Worm (Caenorhabditis elegans) whole organism, young adult: ENCODE data around the gene ZK228.4.
"Not testable (repeated sequence)": the region's sequence is repeated elsewhere in the genome, so short reads cannot be mapped to it uniquely, and the experiment has no call there.

Source experiments
- B0035.1 ChIP-seq: sonication (generic microtip); optimal IDR thresholded peaks from 2 replicates; lab custom pipeline; 2016; ENCODE audit warnings: missing genetic modification characterization, mild to moderate bottlenecking, missing compliant biosample characterization, missing genotype, missing genetic modification reagents
- C06A6.2 ChIP-seq: fragments of 200-800 bp; sonication (Bioruptor generic); conservative IDR thresholded peaks from 2 replicates; pipeline ENCODE4 v1.3.6; 2022; ENCODE audit warnings: missing genetic modification characterization, missing compliant biosample characterization
- F22D6.2 ChIP-seq: sonication (generic microtip); optimal IDR thresholded peaks from 2 replicates; lab custom pipeline; 2016; ENCODE audit warnings: mild to moderate bottlenecking, missing genetic modification characterization, missing compliant biosample characterization
- F39B2.1 ChIP-seq: fragments of 200-800 bp; sonication (Bioruptor generic); IDR thresholded peaks from 2 replicates; pipeline ENCODE4 v1.3.6; 2022; ENCODE audit warnings: missing genetic modification reagents, missing genetic modification characterization, missing compliant biosample characterization
- F57A8.1 ChIP-seq: fragments of 200-800 bp; sonication (Bioruptor generic); optimal IDR thresholded peaks from 2 replicates; lab custom pipeline; 2018; ENCODE audit warnings: mild to moderate bottlenecking, missing genetic modification characterization, moderate library complexity, missing compliant biosample characterization
- K11D2.4 ChIP-seq: fragments of 200-800 bp; sonication (Bioruptor generic); IDR thresholded peaks from 2 replicates; pipeline ENCODE4 v1.3.6; 2022; ENCODE audit warnings: missing genetic modification reagents, missing genetic modification characterization, missing compliant biosample characterization
- K12H6.12 ChIP-seq: fragments of 200-800 bp; sonication (Bioruptor generic); optimal IDR thresholded peaks from 2 replicates; lab custom pipeline; 2018; ENCODE audit warnings: mild to moderate bottlenecking, missing genetic modification characterization, missing compliant biosample characterization
- T26A5.8 ChIP-seq: sonication (generic microtip); optimal IDR thresholded peaks from 2 replicates; lab custom pipeline; 2016; ENCODE audit warnings: missing genetic modification characterization, missing compliant biosample characterization
- Y53G8AR.9 ChIP-seq: fragments of 200-800 bp; sonication (Bioruptor generic); conservative IDR thresholded peaks from 2 replicates; pipeline ENCODE4 v1.3.6; 2022; ENCODE audit warnings: missing genetic modification reagents, missing genetic modification characterization, missing compliant biosample characterization
- akir-1 ChIP-seq: fragments of 200-800 bp; sonication (Bioruptor generic); optimal IDR thresholded peaks from 2 replicates; lab custom pipeline; 2018; ENCODE audit warnings: mild to moderate bottlenecking, missing genetic modification characterization, moderate library complexity, missing compliant biosample characterization
- athp-1 ChIP-seq: sonication (generic microtip); optimal IDR thresholded peaks from 2 replicates; lab custom pipeline; 2017; ENCODE audit warnings: mild to moderate bottlenecking, missing genetic modification characterization, missing compliant biosample characterization
- bed-1 ChIP-seq: fragments of 200-800 bp; sonication (Bioruptor generic); IDR thresholded peaks from 2 replicates; pipeline ENCODE4 v1.3.6; 2022; ENCODE audit warnings: missing genetic modification reagents, missing genetic modification characterization, missing compliant biosample characterization
- chd-7 ChIP-seq: sonication (generic microtip); optimal IDR thresholded peaks from 2 replicates; lab custom pipeline; 2016; ENCODE audit warnings: mild to moderate bottlenecking, missing genetic modification characterization, moderate library complexity, missing compliant biosample characterization
- dpff-1 ChIP-seq: sonication (generic microtip); optimal IDR thresholded peaks from 2 replicates; lab custom pipeline; 2017; ENCODE audit warnings: mild to moderate bottlenecking, missing genetic modification characterization, missing compliant biosample characterization
- dpl-1 ChIP-seq: fragments of 150-350 bp; optimal IDR thresholded peaks from 2 replicates; lab custom pipeline; 2014; ENCODE audit warnings: missing biosample characterization, missing genetic modification reagents, missing genetic modification characterization
- egl-44 ChIP-seq: fragments of 200-800 bp; sonication (Bioruptor generic); IDR thresholded peaks from 2 replicates; pipeline ENCODE4 v1.3.6; 2022; ENCODE audit warnings: missing genetic modification reagents, missing genetic modification characterization, missing compliant biosample characterization
- ekl-4 ChIP-seq: fragments of 200-800 bp; sonication (Bioruptor generic); IDR thresholded peaks from 2 replicates; pipeline ENCODE4 v1.3.6; 2022; ENCODE audit warnings: missing genetic modification reagents, missing genetic modification characterization, missing compliant biosample characterization
- ets-4 ChIP-seq: fragments of 200-800 bp; sonication (Bioruptor generic); optimal IDR thresholded peaks from 2 replicates; lab custom pipeline; 2018; ENCODE audit warnings: mild to moderate bottlenecking, missing genetic modification characterization, missing compliant biosample characterization
- gei-17 ChIP-seq: fragments of 200-800 bp; sonication (Bioruptor generic); optimal IDR thresholded peaks from 2 replicates; lab custom pipeline; 2018; ENCODE audit warnings: mild to moderate bottlenecking, missing genetic modification characterization, missing compliant biosample characterization
- him-1 ChIP-seq: sonication (generic microtip); optimal IDR thresholded peaks from 2 replicates; lab custom pipeline; 2016; ENCODE audit warnings: missing genotype, missing genetic modification reagents, missing genetic modification characterization, missing compliant biosample characterization
- hlh-12 ChIP-seq: sonication (generic microtip); optimal IDR thresholded peaks from 2 replicates; lab custom pipeline; 2016; ENCODE audit warnings: missing genetic modification characterization, missing compliant biosample characterization
- hmg-1.2 ChIP-seq: fragments of 200-800 bp; sonication (Bioruptor generic); IDR thresholded peaks from 2 replicates; pipeline ENCODE4 v1.3.6; 2022; ENCODE audit warnings: missing genetic modification reagents, missing genetic modification characterization, missing compliant biosample characterization
- hmg-20 ChIP-seq: fragments of 200-800 bp; sonication (Bioruptor generic); IDR thresholded peaks from 2 replicates; pipeline ENCODE4 v1.3.6; 2022; ENCODE audit warnings: missing genetic modification reagents, missing genetic modification characterization, missing compliant biosample characterization
- hrde-1 ChIP-seq: sonication (generic microtip); optimal IDR thresholded peaks from 2 replicates; lab custom pipeline; 2016; ENCODE audit warnings: missing genetic modification characterization, mild to moderate bottlenecking, missing compliant biosample characterization, moderate library complexity, missing genotype, missing genetic modification reagents, borderline replicate concordance
- lag-1 ChIP-seq: fragments of 200-800 bp; sonication (Bioruptor generic); IDR thresholded peaks from 2 replicates; pipeline ENCODE4 v1.3.6; 2022; ENCODE audit warnings: missing genetic modification reagents, missing genetic modification characterization, missing compliant biosample characterization
- let-526 ChIP-seq: fragments of 200-800 bp; sonication (Bioruptor generic); IDR thresholded peaks from 2 replicates; pipeline ENCODE4 v1.3.6; 2022; ENCODE audit warnings: missing genetic modification reagents, missing genetic modification characterization, missing compliant biosample characterization
- lin-26 ChIP-seq: fragments of 200-800 bp; sonication (Bioruptor generic); IDR thresholded peaks from 2 replicates; pipeline ENCODE4 v1.3.6; 2022; ENCODE audit warnings: missing genetic modification reagents, missing genetic modification characterization, missing compliant biosample characterization
- nhr-179 ChIP-seq: sonication (generic microtip); optimal IDR thresholded peaks from 2 replicates; lab custom pipeline; 2016; ENCODE audit warnings: mild to moderate bottlenecking, missing genetic modification characterization, missing compliant biosample characterization
- nhr-90 ChIP-seq: sonication (generic microtip); optimal IDR thresholded peaks from 2 replicates; lab custom pipeline; 2016; ENCODE audit warnings: missing genotype, mild to moderate bottlenecking, missing genetic modification characterization, missing compliant biosample characterization
- pbrm-1 ChIP-seq: fragments of 200-800 bp; sonication (Bioruptor generic); IDR thresholded peaks from 2 replicates; pipeline ENCODE4 v1.3.6; 2022; ENCODE audit warnings: missing genetic modification reagents, missing genetic modification characterization, missing compliant biosample characterization
- pha-4 ChIP-seq: fragments of 150-350 bp; sonication (generic microtip); optimal IDR thresholded peaks from 2 replicates; lab custom pipeline; 2014; ENCODE audit warnings: missing biosample characterization, missing genetic modification reagents, missing genetic modification characterization
- rcor-1 ChIP-seq: fragments of 200-800 bp; sonication (Bioruptor generic); IDR thresholded peaks from 2 replicates; pipeline ENCODE4 v1.3.6; 2022; ENCODE audit warnings: missing genetic modification reagents, missing genetic modification characterization, missing compliant biosample characterization
- sdz-38 ChIP-seq: sonication (generic microtip); optimal IDR thresholded peaks from 2 replicates; lab custom pipeline; 2016; ENCODE audit warnings: missing genotype, missing genetic modification characterization, missing compliant biosample characterization
- sea-2 ChIP-seq: fragments of 200-800 bp; sonication (Bioruptor generic); IDR thresholded peaks from 2 replicates; pipeline ENCODE4 v1.3.6; 2022; ENCODE audit warnings: missing genetic modification characterization, missing compliant biosample characterization
- snpc-1.1 ChIP-seq: sonication (generic microtip); optimal IDR thresholded peaks from 2 replicates; lab custom pipeline; 2017; ENCODE audit warnings: missing genetic modification characterization, mild to moderate bottlenecking, missing compliant biosample characterization, antibody characterized with exemption, moderate library complexity, missing genotype, missing genetic modification reagents; ENCODE audit not compliant: insufficient read depth
- tbp1 ChIP-seq: fragments of 200-800 bp; sonication (Bioruptor generic); optimal IDR thresholded peaks from 2 replicates; lab custom pipeline; 2018; ENCODE audit warnings: mild to moderate bottlenecking, missing genetic modification characterization, missing compliant biosample characterization
- tbx-9 ChIP-seq: sonication (generic microtip); optimal IDR thresholded peaks from 2 replicates; lab custom pipeline; 2016; ENCODE audit warnings: borderline replicate concordance, missing genetic modification characterization, inconsistent platforms, missing compliant biosample characterization
- unc-130 ChIP-seq: sonication (generic microtip); optimal IDR thresholded peaks from 2 replicates; lab custom pipeline; 2016; ENCODE audit warnings: missing genetic modification reagents, missing genetic modification characterization, missing compliant biosample characterization
- unc-62 ChIP-seq: fragments of 150-350 bp; optimal IDR thresholded peaks from 2 replicates; lab custom pipeline; 2014; ENCODE audit warnings: missing biosample characterization, missing genetic modification reagents, missing genetic modification characterization
- xnd-1 ChIP-seq: sonication (generic microtip); optimal IDR thresholded peaks from 2 replicates; lab custom pipeline; 2016; ENCODE audit warnings: missing genotype, missing genetic modification reagents, missing genetic modification characterization, missing compliant biosample characterization
- zfh-2 ChIP-seq: fragments of 200-800 bp; sonication (Bioruptor generic); conservative IDR thresholded peaks from 2 replicates; pipeline ENCODE4 v1.3.6; 2022; ENCODE audit warnings: missing genetic modification reagents, missing genetic modification characterization, missing compliant biosample characterization
- ztf-18 ChIP-seq: sonication (generic microtip); optimal IDR thresholded peaks from 2 replicates; lab custom pipeline; 2016; ENCODE audit warnings: missing genotype, mild to moderate bottlenecking, missing genetic modification characterization, missing compliant biosample characterization
- ztf-25 ChIP-seq: fragments of 200-800 bp; sonication (Bioruptor generic); IDR thresholded peaks from 2 replicates; pipeline ENCODE4 v1.3.6; 2022; ENCODE audit warnings: missing genetic modification reagents, missing genetic modification characterization, missing compliant biosample characterization
- ztf-26 ChIP-seq: sonication (generic microtip); optimal IDR thresholded peaks from 2 replicates; lab custom pipeline; 2017; ENCODE audit warnings: missing genetic modification characterization, missing compliant biosample characterization
- ztf-6 ChIP-seq: fragments of 200-800 bp; sonication (Bioruptor generic); IDR thresholded peaks from 2 replicates; pipeline ENCODE4 v1.3.6; 2022; ENCODE audit warnings: missing genetic modification reagents, missing genetic modification characterization, missing compliant biosample characterization

ZK228.4 gene

DNA sequence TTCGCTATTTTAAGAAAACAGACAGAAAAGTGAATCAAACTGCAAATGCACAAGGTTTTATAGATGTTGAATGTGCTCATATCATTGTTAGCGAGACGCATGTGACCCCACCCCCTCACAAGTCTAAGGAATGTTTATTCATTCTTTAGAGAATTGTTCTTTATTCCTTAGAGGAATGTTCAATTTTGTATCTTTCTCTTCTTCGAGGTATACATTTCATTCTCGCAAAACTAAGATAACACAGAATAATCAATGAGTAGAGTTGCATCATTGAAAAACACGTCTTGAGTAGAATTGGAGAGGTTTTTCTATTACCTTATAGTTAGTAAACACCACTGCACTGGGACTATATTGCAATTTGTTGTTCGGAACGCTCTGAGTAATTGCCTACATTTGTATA is 27.6 kb upstream of the ZK228.4 start, which contains the start of gene ZK262.20:
Gene ZK262.20 (minus strand): TSS at position 101 of the 400 bp plus-strand sequence.
- TF ChIP-seq xnd-1 = no peak
- TF ChIP-seq ekl-4 = no peak
- TF ChIP-seq nhr-179 (tag; lab: Kevin White, UChicago) = no peak
- TF ChIP-seq tbx-9 = no peak
- no peak for TF ChIP-seq hmg-20 (GFP tag; lab: Robert Waterston, UW)
- no peak for TF ChIP-seq hrde-1 (tag; lab: Kevin White, UChicago)
- TF ChIP-seq sdz-38 (tag; lab: Kevin White, UChicago) = no peak
- no peak for TF ChIP-seq ztf-6
- TF ChIP-seq F57A8.1 (GFP tag; lab: Kevin White, UChicago) = no peak
- TF ChIP-seq dpff-1 (tag; lab: Kevin White, UChicago) = no peak
- TF ChIP-seq tbp1 (GFP tag; lab: Kevin White, UChicago) = no peak
- TF ChIP-seq sea-2 (GFP tag; lab: Robert Waterston, UW) = no peak
- TF ChIP-seq bed-1 (GFP tag; lab: Robert Waterston, UW) = no peak

DNA sequence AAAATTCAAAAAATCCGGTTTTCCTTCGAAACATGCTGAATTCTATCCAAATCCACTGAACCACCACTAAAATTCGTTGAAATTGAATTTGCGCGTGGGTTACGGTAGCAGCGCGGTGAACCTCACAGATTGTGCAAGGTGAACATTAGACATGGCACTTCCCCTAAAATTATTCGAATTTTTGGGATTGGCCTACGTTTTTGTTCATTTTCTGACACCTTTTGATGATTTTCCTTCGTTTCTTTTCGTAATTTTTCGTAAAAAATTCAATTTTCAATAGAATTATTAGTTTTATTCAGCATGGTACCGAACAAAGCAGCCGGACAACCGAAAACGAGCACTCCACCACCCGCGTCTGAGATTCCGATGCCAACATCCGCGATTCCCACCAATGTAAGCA is 24.5 kb upstream of the ZK228.4 start, which contains the start of gene ZK262.8:
Gene ZK262.8 (plus strand): TSS at position 301 of the 400 bp plus-strand sequence.
- TF ChIP-seq egl-44 (GFP tag; lab: Robert Waterston, UW) (no peak), zfh-2 (GFP tag; lab: Robert Waterston, UW) (no peak), dpl-1 (no peak), ztf-18 (no peak), hmg-1.2 (no peak), pbrm-1 (no peak), gei-17 (GFP tag; lab: Kevin White, UChicago) (no peak), hlh-12 (tag; lab: Kevin White, UChicago) (no peak), him-1 (tag; lab: Kevin White, UChicago) (no peak), xnd-1 (no peak), ztf-25 (GFP tag; lab: Robert Waterston, UW) (no peak), pha-4 (tag; lab: Kevin White, UChicago) (no peak), chd-7 (tag; lab: Kevin White, UChicago) (no peak), ekl-4 (no peak), sea-2 (GFP tag; lab: Robert Waterston, UW) (no peak), F39B2.1 (GFP tag; lab: Robert Waterston, UW) (no peak), K11D2.4 (GFP tag; lab: Robert Waterston, UW) (no peak)
- TF ChIP-seq, all 124 proteins: peak for 0

DNA sequence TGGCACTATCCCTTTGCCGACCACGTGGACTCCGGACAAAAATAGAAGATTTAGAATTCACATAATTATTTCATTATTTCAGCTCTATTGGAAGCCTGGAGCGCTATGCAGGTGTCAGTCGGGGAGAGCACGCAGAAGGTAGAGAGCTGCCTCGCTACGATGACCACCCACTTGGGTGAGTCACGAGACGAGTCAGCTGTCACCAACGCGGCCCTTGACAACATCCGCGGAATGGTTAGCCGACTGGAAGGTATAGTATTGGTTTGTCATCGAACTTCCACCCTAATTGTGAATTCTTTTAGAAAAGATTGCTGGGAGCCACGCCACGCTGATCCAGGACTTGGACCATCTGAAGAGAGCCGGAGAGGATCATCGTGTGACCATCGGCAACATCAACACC is 23.1 kb upstream of the ZK228.4 start, which contains the start of gene ZK262.9:
Gene ZK262.9 (plus strand): TSS at position 301 of the 400 bp plus-strand sequence.
- TF ChIP-seq F39B2.1 (GFP tag; lab: Robert Waterston, UW); ztf-26; K12H6.12 (tag; lab: Kevin White, UChicago): not testable (repeated sequence)

DNA sequence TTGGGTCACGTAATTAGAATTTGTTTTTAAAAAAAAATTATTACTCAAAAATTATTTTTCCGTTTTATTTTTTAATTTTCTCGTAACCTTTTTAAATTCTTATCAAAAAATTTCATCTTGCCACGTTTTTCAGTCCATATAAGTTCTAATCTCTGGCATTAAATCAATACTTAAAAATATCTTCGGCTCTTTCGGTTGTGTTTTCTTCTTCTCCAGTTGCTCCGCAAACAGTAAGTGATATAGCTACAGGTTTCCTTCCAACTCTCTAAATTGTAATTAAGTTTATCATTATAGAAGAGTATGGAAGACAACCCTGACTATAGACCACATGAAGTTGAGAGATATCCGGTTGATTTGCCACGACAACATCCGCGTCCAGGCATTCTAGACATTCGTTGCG is 18.5 kb upstream of the ZK228.4 start, which contains the start of gene ZK228.1:
Gene ZK228.1 (plus strand): TSS at position 301 of the 400 bp plus-strand sequence.
- no peak for TF ChIP-seq ets-4 (GFP tag; lab: Kevin White, UChicago)
- no peak for TF ChIP-seq F22D6.2 (tag; lab: Kevin White, UChicago)
- no peak for TF ChIP-seq akir-1 (GFP tag; lab: Kevin White, UChicago)
- no peak for TF ChIP-seq let-526 (GFP tag; lab: Robert Waterston, UW)
- no peak for TF ChIP-seq nhr-90 (tag; lab: Kevin White, UChicago)
- no peak for TF ChIP-seq unc-130
- no peak for TF ChIP-seq rcor-1 (GFP tag; lab: Robert Waterston, UW)
- TF ChIP-seq dpff-1 (tag; lab: Kevin White, UChicago) = no peak
- TF ChIP-seq unc-62 = no peak
- no peak for TF ChIP-seq nhr-179 (tag; lab: Kevin White, UChicago)
- TF ChIP-seq athp-1 = no peak
- TF ChIP-seq C06A6.2 (GFP tag; lab: Robert Waterston, UW) = no peak
- TF ChIP-seq K12H6.12 (tag; lab: Kevin White, UChicago) = no peak
- no peak for TF ChIP-seq snpc-1.1
- no peak for TF ChIP-seq lin-26 (GFP tag; lab: Robert Waterston, UW)
- TF ChIP-seq ztf-6 = no peak
- no peak for TF ChIP-seq Y53G8AR.9 (GFP tag; lab: Robert Waterston, UW)
- no peak for TF ChIP-seq lag-1
- no peak for TF ChIP-seq B0035.1 (tag; lab: Kevin White, UChicago)
- no peak for TF ChIP-seq T26A5.8 (tag; lab: Kevin White, UChicago)
- TF ChIP-seq, all 124 proteins: peak for 0
